Fruit fly (Drosophila melanogaster) whole organism, embryonic: ENCODE results near the gene CG5381.

Experiments used
- Atf6 ChIP-seq: fragments of 200-800 bp; sonication (Bioruptor generic); IDR thresholded peaks from 2 replicates; pipeline ENCODE4 v1.3.6; 2022; ENCODE audit warnings: missing biosample characterization, missing genetic modification characterization
- CG1024 ChIP-seq: fragments of 200-800 bp; sonication (Bioruptor generic); IDR thresholded peaks from 2 replicates; pipeline ENCODE4 v1.3.6; 2022; ENCODE audit warnings: missing biosample characterization, missing genetic modification characterization
- CG10267 ChIP-seq: fragments of 200-800 bp; sonication (Bioruptor generic); optimal IDR thresholded peaks from 2 replicates; lab custom pipeline; 2018; ENCODE audit warnings: missing biosample characterization, mild to moderate bottlenecking, missing genetic modification characterization, moderate library complexity
- CG12942 ChIP-seq: fragments of 200-800 bp; sonication (Bioruptor generic); optimal IDR thresholded peaks from 3 replicates; lab custom pipeline; 2016; ENCODE audit warnings: missing biosample characterization, missing genetic modification characterization
- CG13287 ChIP-seq: fragments of 200-800 bp; sonication (Bioruptor generic); IDR thresholded peaks from 2 replicates; pipeline ENCODE4 v1.3.6; 2022; ENCODE audit warnings: missing biosample characterization, missing genetic modification characterization; ENCODE audit not compliant: partially characterized antibody
- CG14710 ChIP-seq: fragments of 200-800 bp; sonication (Bioruptor generic); optimal IDR thresholded peaks from 3 replicates; lab custom pipeline; 2019; ENCODE audit warnings: missing biosample characterization, mild to moderate bottlenecking, missing genetic modification characterization, moderate library complexity
- CG1602 ChIP-seq: fragments of 200-800 bp; sonication (Bioruptor generic); optimal IDR thresholded peaks from 3 replicates; lab custom pipeline; 2016; ENCODE audit warnings: missing biosample characterization, missing genetic modification characterization
- CG17385 ChIP-seq: fragments of 200-800 bp; sonication (Bioruptor generic); optimal IDR thresholded peaks from 3 replicates; lab custom pipeline; 2018; ENCODE audit warnings: missing biosample characterization, mild to moderate bottlenecking, missing genetic modification characterization
- CG31441 ChIP-seq: fragments of 200-800 bp; sonication (Bioruptor generic); IDR thresholded peaks from 2 replicates; pipeline ENCODE4 v1.3.6; 2022; ENCODE audit warnings: missing biosample characterization, missing genetic modification characterization
- CG4820 ChIP-seq: fragments of 200-800 bp; sonication (Bioruptor generic); optimal IDR thresholded peaks from 3 replicates; lab custom pipeline; 2016; ENCODE audit warnings: missing biosample characterization, missing genetic modification characterization
- CG6175 ChIP-seq: fragments of 200-800 bp; sonication (Bioruptor generic); IDR thresholded peaks from 3 replicates; pipeline ENCODE4 v1.3.6; 2022; ENCODE audit warnings: missing biosample characterization, missing genetic modification characterization
- CG6791 ChIP-seq: fragments of 200-800 bp; sonication (Bioruptor generic); IDR thresholded peaks from 3 replicates; pipeline ENCODE4 v1.3.6; 2022; ENCODE audit warnings: missing biosample characterization, missing genetic modification characterization; ENCODE audit not compliant: partially characterized antibody
- CG7271 ChIP-seq: fragments of 200-800 bp; sonication (Bioruptor generic); optimal IDR thresholded peaks from 2 replicates; lab custom pipeline; 2018; ENCODE audit warnings: missing biosample characterization, mild to moderate bottlenecking, missing genetic modification characterization, moderate library complexity
- CG7786 ChIP-seq: fragments of 200-800 bp; sonication (Bioruptor generic); optimal IDR thresholded peaks from 2 replicates; lab custom pipeline; 2016; ENCODE audit warnings: missing biosample characterization, missing genetic modification characterization
- CG8290 ChIP-seq, 3 experiments: fragments of 200-800 bp; sonication (Bioruptor generic); optimal IDR thresholded peaks; 2 replicates each; lab custom pipeline; 2016 to 2019; ENCODE audit warnings: missing biosample characterization in 3 of 3, missing genetic modification characterization in 3 of 3, mild to moderate bottlenecking in 2 of 3, moderate library complexity in 1 of 3
- CG9727 ChIP-seq: fragments of 200-800 bp; sonication (Bioruptor generic); optimal IDR thresholded peaks from 3 replicates; lab custom pipeline; 2017; ENCODE audit warnings: missing biosample characterization, mild to moderate bottlenecking, missing genetic modification characterization
- CG9797 ChIP-seq: fragments of 200-800 bp; sonication (Bioruptor generic); optimal IDR thresholded peaks from 3 replicates; lab custom pipeline; 2018; ENCODE audit warnings: missing biosample characterization, mild to moderate bottlenecking, missing genetic modification characterization
- CG9932 ChIP-seq: fragments of 200-800 bp; sonication (Bioruptor generic); IDR thresholded peaks from 2 replicates; pipeline ENCODE4 v1.3.6; 2022; ENCODE audit warnings: missing biosample characterization, missing genetic modification characterization
- Doc3 ChIP-seq: fragments of 200-800 bp; sonication (Bioruptor generic); IDR thresholded peaks from 3 replicates; pipeline ENCODE4 v1.3.6; 2022; ENCODE audit warnings: missing biosample characterization, missing genetic modification characterization; ENCODE audit not compliant: partially characterized antibody
- Dp ChIP-seq: fragments of 200-800 bp; sonication (Bioruptor generic); optimal IDR thresholded peaks from 2 replicates; lab custom pipeline; 2018; ENCODE audit warnings: missing biosample characterization, mild to moderate bottlenecking, missing genetic modification characterization, moderate library complexity
- Ets97D ChIP-seq: fragments of 200-800 bp; sonication (Bioruptor generic); optimal IDR thresholded peaks from 3 replicates; lab custom pipeline; 2016; ENCODE audit warnings: missing biosample characterization, missing genetic modification characterization
- HHEX ChIP-seq: fragments of 200-800 bp; sonication (Bioruptor generic); optimal IDR thresholded peaks from 3 replicates; lab custom pipeline; 2017; ENCODE audit warnings: missing biosample characterization, mild to moderate bottlenecking, missing genetic modification characterization, missing genetic modification reagents
- HLH54F ChIP-seq: fragments of 200-800 bp; sonication (Bioruptor generic); optimal IDR thresholded peaks from 3 replicates; lab custom pipeline; 2016; ENCODE audit warnings: missing biosample characterization, missing genetic modification characterization
- Hr78 ChIP-seq, 2 experiments: fragments of 200-800 bp in 1 of 2; fragments of >200 bp in 1 of 2; sonication (Bioruptor generic) in 1 of 2; optimal IDR thresholded peaks; 2 replicates each; lab custom pipeline; 2017 to 2019; ENCODE audit warnings: missing biosample characterization in 2 of 2, missing genetic modification characterization in 2 of 2, mild to moderate bottlenecking in 1 of 2, moderate library complexity in 1 of 2
- Lhr ChIP-seq: fragments of 200-800 bp; sonication (Bioruptor generic); optimal IDR thresholded peaks from 3 replicates; lab custom pipeline; 2017; ENCODE audit warnings: mild to moderate bottlenecking, missing biosample characterization, missing genetic modification reagents, missing genetic modification characterization
- MESR4 ChIP-seq: fragments of 200-800 bp; sonication (Bioruptor generic); optimal IDR thresholded peaks from 2 replicates; lab custom pipeline; 2018; ENCODE audit warnings: missing biosample characterization, mild to moderate bottlenecking, missing genetic modification characterization, moderate library complexity
- NC2α ChIP-seq: fragments of 200-800 bp; sonication (Bioruptor generic); optimal IDR thresholded peaks from 2 replicates; lab custom pipeline; 2016; ENCODE audit warnings: missing biosample characterization, missing genetic modification characterization
- Spps ChIP-seq: fragments of 200-800 bp; sonication (Bioruptor generic); optimal IDR thresholded peaks from 2 replicates; lab custom pipeline; 2018; ENCODE audit warnings: missing biosample characterization, mild to moderate bottlenecking, missing genetic modification characterization
- Trl ChIP-seq, 3 experiments: fragments of >200 bp in 2 of 3; fragments of 200-800 bp in 1 of 3; sonication (Bioruptor generic) in 1 of 3; optimal IDR thresholded peaks; 2 replicates in 1 of 3; 3 replicates in 2 of 3; lab custom pipeline; 2016 to 2017; ENCODE audit warnings: missing biosample characterization in 1 of 3, missing genetic modification characterization in 1 of 3
- Xrp1 ChIP-seq: fragments of 200-800 bp; sonication (Bioruptor generic); IDR thresholded peaks from 2 replicates; pipeline ENCODE4 v1.3.6; 2022; ENCODE audit warnings: missing biosample characterization, missing genetic modification characterization
- amos ChIP-seq: fragments of 200-800 bp; sonication (Bioruptor generic); IDR thresholded peaks from 2 replicates; pipeline ENCODE4 v1.3.6; 2022; ENCODE audit warnings: missing biosample characterization, missing genetic modification characterization; ENCODE audit not compliant: partially characterized antibody
- br ChIP-seq: fragments of >200 bp; optimal IDR thresholded peaks from 2 replicates; lab custom pipeline; 2017
- cg ChIP-seq: fragments of 200-800 bp; sonication (Bioruptor generic); optimal IDR thresholded peaks from 3 replicates; lab custom pipeline; 2019; ENCODE audit warnings: missing biosample characterization, mild to moderate bottlenecking, missing genetic modification characterization, moderate library complexity
- kah ChIP-seq: fragments of 200-800 bp; sonication (Bioruptor generic); optimal IDR thresholded peaks from 2 replicates; lab custom pipeline; 2018; ENCODE audit warnings: missing biosample characterization, mild to moderate bottlenecking, missing genetic modification characterization
- kni ChIP-seq: fragments of 200-800 bp; sonication (Bioruptor generic); optimal IDR thresholded peaks from 3 replicates; lab custom pipeline; 2017; ENCODE audit warnings: mild to moderate bottlenecking, missing biosample characterization, missing genetic modification reagents, missing genetic modification characterization
- lilli ChIP-seq: fragments of 200-800 bp; sonication (Bioruptor generic); optimal IDR thresholded peaks from 3 replicates; lab custom pipeline; 2016; ENCODE audit warnings: missing biosample characterization, missing genetic modification characterization
- mam ChIP-seq: fragments of 200-800 bp; sonication (Bioruptor generic); optimal IDR thresholded peaks from 3 replicates; lab custom pipeline; 2016; ENCODE audit warnings: missing biosample characterization, missing genetic modification characterization
- pfk ChIP-seq: fragments of 200-800 bp; sonication (Bioruptor generic); optimal IDR thresholded peaks from 2 replicates; lab custom pipeline; 2018; ENCODE audit warnings: missing biosample characterization, mild to moderate bottlenecking, missing genetic modification characterization, moderate library complexity
- phol ChIP-seq: fragments of 200-800 bp; sonication (Bioruptor generic); optimal IDR thresholded peaks from 3 replicates; lab custom pipeline; 2018; ENCODE audit warnings: missing biosample characterization, mild to moderate bottlenecking, missing genetic modification characterization, moderate library complexity
- pita ChIP-seq: fragments of 200-800 bp; sonication (Bioruptor generic); optimal IDR thresholded peaks from 2 replicates; lab custom pipeline; 2017; ENCODE audit warnings: missing biosample characterization, mild to moderate bottlenecking, missing genetic modification characterization
- psq ChIP-seq: fragments of 200-800 bp; sonication (Bioruptor generic); optimal IDR thresholded peaks from 2 replicates; lab custom pipeline; 2017; ENCODE audit warnings: missing biosample characterization, missing genetic modification characterization
- repo ChIP-seq: fragments of 200-800 bp; sonication (Bioruptor generic); optimal IDR thresholded peaks from 2 replicates; lab custom pipeline; 2016; ENCODE audit warnings: missing biosample characterization, missing genetic modification characterization
- schlank ChIP-seq: fragments of 200-800 bp; sonication (Bioruptor generic); optimal IDR thresholded peaks from 2 replicates; lab custom pipeline; 2018; ENCODE audit warnings: missing biosample characterization, mild to moderate bottlenecking, missing genetic modification characterization
- scrt ChIP-seq: fragments of 200-800 bp; sonication (Bioruptor generic); optimal IDR thresholded peaks from 2 replicates; lab custom pipeline; 2018; ENCODE audit warnings: missing biosample characterization, mild to moderate bottlenecking, missing genetic modification characterization, moderate library complexity
- seq ChIP-seq: fragments of 200-800 bp; sonication (Bioruptor generic); IDR thresholded peaks from 2 replicates; pipeline ENCODE4 v1.3.6; 2022; ENCODE audit warnings: missing biosample characterization, missing genetic modification characterization
- sim ChIP-seq: fragments of 200-800 bp; sonication (Bioruptor generic); IDR thresholded peaks from 2 replicates; pipeline ENCODE4 v1.3.6; 2022; ENCODE audit warnings: missing biosample characterization, missing genetic modification characterization
- slp2 ChIP-seq: fragments of 200-800 bp; sonication (Bioruptor generic); optimal IDR thresholded peaks from 2 replicates; lab custom pipeline; 2016; ENCODE audit warnings: missing biosample characterization, missing genetic modification characterization
- tup ChIP-seq: fragments of 200-800 bp; sonication (Bioruptor generic); optimal IDR thresholded peaks from 2 replicates; lab custom pipeline; 2016; ENCODE audit warnings: missing biosample characterization, mild to moderate bottlenecking, missing genetic modification characterization, moderate library complexity
- vvl ChIP-seq: fragments of 200-800 bp; sonication (Bioruptor generic); IDR thresholded peaks from 2 replicates; pipeline ENCODE4 v1.3.6; 2022; ENCODE audit warnings: missing biosample characterization, missing genetic modification characterization
- wdn ChIP-seq: fragments of 200-800 bp; sonication (Bioruptor generic); IDR thresholded peaks from 2 replicates; pipeline ENCODE4 v1.3.6; 2022; ENCODE audit warnings: missing biosample characterization, missing genetic modification characterization

The CG5381 gene

dm6 chr2L:10366525-10366924 lies 43.6 kb upstream of the CG5381 start, which contains the start of gene CG5056 (continued):
- TF ChIP-seq kni (GFP tag; lab: Kevin White, UChicago) = no peak
- TF ChIP-seq CG8290 (GFP tag; optimal IDR thresholded peaks at IDR 0.05; lab: Kevin White, UChicago) = peak; percentile 12
- no peak for TF ChIP-seq CG8290 (tag; optimal IDR thresholded peaks at IDR 0.05; lab: Kevin White, UChicago)
- no peak for TF ChIP-seq kah (GFP tag; lab: Kevin White, UChicago)
- no peak for TF ChIP-seq CG7786 (GFP tag; lab: Kevin White, UChicago)
- TF ChIP-seq Atf6 = no peak
- TF ChIP-seq CG9932 (GFP tag; lab: Robert Waterston, UW) = peak; percentile 36; the same call in 1 of the 2 replicates
- no peak for TF ChIP-seq Trl (optimal IDR thresholded peaks at IDR 0.05; lab: Kevin White, UChicago)
- TF ChIP-seq Trl (GFP tag; optimal IDR thresholded peaks at IDR 0.05; lab: Kevin White, UChicago) = no peak
- TF ChIP-seq wdn (GFP tag; lab: Robert Waterston, UW) = no peak
- no peak for TF ChIP-seq CG31441 (GFP tag; lab: Robert Waterston, UW)
- TF ChIP-seq CG13287 (GFP tag; lab: Robert Waterston, UW) = 0 out of 2 replicates have a peak, but pooled peaks have one; percentile 39
- peak; percentile 95 for TF ChIP-seq pfk (GFP tag; lab: Kevin White, UChicago)
- no peak for TF ChIP-seq CG12942
- TF ChIP-seq cg = peak; percentile 64
- TF ChIP-seq seq = no peak
- TF ChIP-seq lilli = no peak
- TF ChIP-seq br (lab: Kevin White, UChicago) = no peak
- no peak for TF ChIP-seq CG1602 (GFP tag; lab: Kevin White, UChicago)
- TF ChIP-seq sim = no peak
- peak; percentile 93 for TF ChIP-seq CG1024
- peak; percentile 36 for TF ChIP-seq Dp
- TF ChIP-seq CG4820 = no peak
- TF ChIP-seq vvl (GFP tag; lab: Robert Waterston, UW) = 0 out of 2 replicates have a peak, but pooled peaks have one; percentile 28
- TF ChIP-seq Doc3 = no peak
- no peak for TF ChIP-seq psq (GFP tag; lab: Kevin White, UChicago)
- TF ChIP-seq mam (GFP tag; lab: Kevin White, UChicago) = no peak
- TF ChIP-seq Spps (tag; lab: Kevin White, UChicago) = no peak
- no peak for TF ChIP-seq repo (GFP tag; lab: Kevin White, UChicago)
- peak; percentile 40 for TF ChIP-seq Ets97D (GFP tag; lab: Kevin White, UChicago)
- no peak for TF ChIP-seq HHEX (GFP tag; lab: Kevin White, UChicago)
- 0 out of 3 replicates have a peak, but pooled peaks have one; percentile 25 for TF ChIP-seq CG6791 (GFP tag; lab: Robert Waterston, UW)
- TF ChIP-seq phol (tag; lab: Kevin White, UChicago) = peak; percentile 40
- TF ChIP-seq tup = no peak
- peak; percentile 17; the same call in 1 of the 2 replicates for TF ChIP-seq Xrp1 (GFP tag; lab: Robert Waterston, UW)
- no peak for TF ChIP-seq HLH54F (GFP tag; lab: Kevin White, UChicago)
- peak; percentile 10; the same call in 1 of the 2 replicates for TF ChIP-seq amos (GFP tag; lab: Robert Waterston, UW)
- TF ChIP-seq Hr78 (GFP tag; optimal IDR thresholded peaks at IDR 0.05; lab: Kevin White, UChicago) = no peak
- no peak for TF ChIP-seq CG6175 (GFP tag; lab: Robert Waterston, UW)
- TF ChIP-seq Lhr (GFP tag; lab: Kevin White, UChicago) = peak; percentile 54
- peak; percentile 57 for TF ChIP-seq CG10267
- TF ChIP-seq scrt = no peak
- TF ChIP-seq CG14710 (tag; lab: Kevin White, UChicago) = peak; percentile 65
- no peak for TF ChIP-seq CG9727 (GFP tag; lab: Kevin White, UChicago)
- no peak for TF ChIP-seq CG17385 (GFP tag; lab: Kevin White, UChicago)
- TF ChIP-seq CG7271 (tag; lab: Kevin White, UChicago) = peak; percentile 11
- no peak for TF ChIP-seq slp2
- TF ChIP-seq pita = no peak
- peak; percentile 95 for TF ChIP-seq MESR4 (GFP tag; lab: Kevin White, UChicago)
- no peak for TF ChIP-seq schlank (tag; lab: Kevin White, UChicago)
- TF ChIP-seq CG9797 = peak; percentile 63
- no peak for TF ChIP-seq NC2α
